Worm (Caenorhabditis elegans): Measurements from ENCODE around the gene T27E9.6.

DNA sequence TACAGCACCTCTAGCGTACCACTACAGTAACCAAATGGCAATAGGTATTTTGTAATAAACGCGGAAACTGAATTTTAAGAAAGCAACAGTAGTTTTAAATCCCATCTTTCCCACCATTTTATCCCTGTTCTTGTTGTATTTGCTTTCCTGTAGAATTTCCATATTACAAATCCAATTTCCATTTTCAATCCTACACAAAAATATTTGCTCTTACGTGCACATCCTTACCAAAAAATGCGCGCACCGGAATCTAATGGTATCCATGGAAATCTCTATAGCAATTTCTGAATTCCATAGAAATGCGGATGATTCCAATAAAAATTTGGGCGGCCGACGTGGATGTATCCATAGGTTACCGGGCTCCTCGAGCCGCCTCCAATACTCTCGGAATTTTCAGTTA is 46.4 kb downstream of the T27E9.6 start, which contains the start of gene trf-1:
- no peak for TF ChIP-seq flt-1 (GFP tag; IDR thresholded peaks at IDR 0.05)
- no peak for TF ChIP-seq ama-1 (optimal IDR thresholded peaks at IDR 0.05)
- TF ChIP-seq F13C5.2 (tag; optimal IDR thresholded peaks at IDR 0.05), result no peak
- TF ChIP-seq tbx-11 (GFP tag; IDR thresholded peaks at IDR 0.05), result no peak
- no peak for TF ChIP-seq tbx-37 (GFP tag; conservative IDR thresholded peaks at IDR 0.05)
- no peak for TF ChIP-seq hnd-1 (tag; optimal IDR thresholded peaks at IDR 0.05)

Measured in whole organism, early embryonic.